Fruit fly (Drosophila melanogaster): ENCODE results near the gene CG15332.

CG15332 gene

DNA sequence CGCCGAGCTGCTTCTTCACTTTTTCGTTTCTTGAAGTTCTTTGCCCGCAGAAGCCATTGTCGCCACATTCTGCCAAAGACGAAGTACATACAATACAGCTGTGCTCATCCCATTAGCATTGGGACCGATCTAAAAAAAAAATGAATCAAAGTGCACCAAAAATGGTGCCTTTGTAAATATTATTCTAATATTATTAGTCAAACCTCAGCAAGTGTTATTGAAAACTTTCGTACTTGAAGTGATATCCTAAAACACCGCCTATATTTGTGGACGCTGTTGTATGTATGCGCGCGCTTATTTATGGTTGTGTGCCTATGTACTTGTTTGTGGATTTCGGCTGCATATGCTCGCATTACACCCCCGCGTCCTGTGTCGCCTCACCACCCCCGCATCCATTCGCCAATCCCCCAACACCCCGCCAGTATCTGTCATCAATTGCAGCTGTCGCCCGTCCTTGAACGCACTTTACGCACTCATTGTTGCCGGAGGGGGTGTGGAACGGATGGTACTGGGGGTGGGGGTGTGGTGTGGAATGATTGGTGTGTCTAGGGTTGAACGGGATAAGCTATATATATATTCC, 16.7 kb upstream of the CG15332 start:
- TF ChIP-seq Hr38 (GFP tag; optimal IDR thresholded peaks at IDR 0.05), result no peak
- peak; percentile 75 for TF ChIP-seq CG6854 (GFP tag; optimal IDR thresholded peaks at IDR 0.05)
- peak; percentile 76 for TF ChIP-seq CG11902 (GFP tag; optimal IDR thresholded peaks at IDR 0.05)
- peak; percentile 87 for TF ChIP-seq OdsH (GFP tag; optimal IDR thresholded peaks at IDR 0.05)
- peak; percentile 67 for TF ChIP-seq Blimp-1 (GFP tag; optimal IDR thresholded peaks at IDR 0.05)
- peak; percentile 74 for TF ChIP-seq CG8319 (GFP tag; optimal IDR thresholded peaks at IDR 0.05)
- TF ChIP-seq CG6808 (GFP tag; optimal IDR thresholded peaks at IDR 0.05), result peak; percentile 92
- TF ChIP-seq CG32006 (GFP tag; optimal IDR thresholded peaks at IDR 0.05), result peak; percentile 88
- TF ChIP-seq CG11762 (GFP tag; optimal IDR thresholded peaks at IDR 0.05; ENCODE audit: insufficient read depth), result peak; percentile 82
- peak; percentile 91 to 94 for TF ChIP-seq ss (GFP tag; optimal IDR thresholded peaks at IDR 0.05)
- TF ChIP-seq fd59A (GFP tag; optimal IDR thresholded peaks at IDR 0.05), result peak; percentile 89
- peak; percentile 82 for TF ChIP-seq vri (GFP tag; optimal IDR thresholded peaks at IDR 0.05)
- TF ChIP-seq Ets96B (tag; optimal IDR thresholded peaks at IDR 0.05), result peak; percentile 88
- TF ChIP-seq Eip78C (GFP tag), result peak; percentile 97
- TF ChIP-seq dsx (GFP tag; optimal IDR thresholded peaks at IDR 0.05; ENCODE audit: poor library complexity, severe bottlenecking), result peak; percentile 80
- TF ChIP-seq CG4318 (GFP tag; optimal IDR thresholded peaks at IDR 0.05), result peak; percentile 66
- TF ChIP-seq salr (GFP tag; optimal IDR thresholded peaks at IDR 0.05), result peak; percentile 59 to 87
- peak; percentile 90 for TF ChIP-seq CG15336 (GFP tag; IDR thresholded peaks at IDR 0.05)
- peak; percentile 91 for TF ChIP-seq net (GFP tag; optimal IDR thresholded peaks at IDR 0.05)
- TF ChIP-seq Lpt (GFP tag; optimal IDR thresholded peaks at IDR 0.05), result peak; percentile 83
- peak; percentile 87 for TF ChIP-seq achi (GFP tag; optimal IDR thresholded peaks at IDR 0.05)
- peak; percentile 86 for TF ChIP-seq topi (GFP tag; optimal IDR thresholded peaks at IDR 0.05)
- peak; percentile 87 for TF ChIP-seq CG8632 (GFP tag; optimal IDR thresholded peaks at IDR 0.05)
- TF ChIP-seq CG6792 (GFP tag; optimal IDR thresholded peaks at IDR 0.05), result peak; percentile 88
- TF ChIP-seq CG3032 (tag; optimal IDR thresholded peaks at IDR 0.05), result peak; percentile 88
- TF ChIP-seq Eip93F (GFP tag; optimal IDR thresholded peaks at IDR 0.05), result peak; percentile 71
- peak; percentile 83 for TF ChIP-seq Hr39 (GFP tag; optimal IDR thresholded peaks at IDR 0.05)
- peak; percentile 74 for TF ChIP-seq dac (GFP tag; optimal IDR thresholded peaks at IDR 0.05)
- TF ChIP-seq CG10669 (GFP tag; optimal IDR thresholded peaks at IDR 0.05), result peak; percentile 93
- peak; percentile 89 for TF ChIP-seq Sox102F (GFP tag; optimal IDR thresholded peaks at IDR 0.05)
- TF ChIP-seq Ets21C (GFP tag; optimal IDR thresholded peaks at IDR 0.05), result peak; percentile 74
- TF ChIP-seq CG16779 (tag; optimal IDR thresholded peaks at IDR 0.05), result peak; percentile 77
- peak; percentile 90 for TF ChIP-seq CG9139 (GFP tag; optimal IDR thresholded peaks at IDR 0.05)
- TF ChIP-seq CG31627 (GFP tag; optimal IDR thresholded peaks at IDR 0.05), result peak; percentile 85
- TF ChIP-seq acj6 (GFP tag; optimal IDR thresholded peaks at IDR 0.05), result peak; percentile 89
- TF ChIP-seq CG6163 (GFP tag; IDR thresholded peaks at IDR 0.05), result peak; percentile 95
- peak; percentile 88 for TF ChIP-seq CG10631 (GFP tag; optimal IDR thresholded peaks at IDR 0.05)
- TF ChIP-seq fd85E (GFP tag; optimal IDR thresholded peaks at IDR 0.05), result peak; percentile 77
- TF ChIP-seq CG3919 (GFP tag; optimal IDR thresholded peaks at IDR 0.05), result peak; percentile 88
- peak; percentile 94 for TF ChIP-seq eg (GFP tag; IDR thresholded peaks at IDR 0.05)
- peak; percentile 84 for TF ChIP-seq Smox (GFP tag; optimal IDR thresholded peaks at IDR 0.05)
- peak; percentile 94 for TF ChIP-seq CG1621 (tag; optimal IDR thresholded peaks at IDR 0.05)
- peak; percentile 38 for TF ChIP-seq fkh (GFP tag; optimal IDR thresholded peaks at IDR 0.05)
- TF ChIP-seq spab (GFP tag; optimal IDR thresholded peaks at IDR 0.05), result peak; percentile 88
- TF ChIP-seq CG6276 (GFP tag; optimal IDR thresholded peaks at IDR 0.05), result peak; percentile 81
- TF ChIP-seq CG11294 (GFP tag; IDR thresholded peaks at IDR 0.05), result peak; percentile 86
- peak; percentile 85 for TF ChIP-seq CG7368 (GFP tag; optimal IDR thresholded peaks at IDR 0.05)
- TF ChIP-seq svp (GFP tag), result peak; percentile 93
- TF ChIP-seq lz (GFP tag; optimal IDR thresholded peaks at IDR 0.05), result peak; percentile 86
- TF ChIP-seq Hr4 (GFP tag; optimal IDR thresholded peaks at IDR 0.05), result peak; percentile 83
- TF ChIP-seq esn (GFP tag; optimal IDR thresholded peaks at IDR 0.05), result peak; percentile 88

Data from whole organism, prepupa.